Worm (Caenorhabditis elegans) whole organism, L4 larva: ENCODE data around the gene F58E6.5.
A peak's percentile ranks its signal among the peaks of the same experiment; 100 is the strongest.

ENCODE experiments used
- T26A8.4 ChIP-seq: fragments of 200-800 bp; sonication (Bioruptor generic); IDR thresholded peaks from 2 replicates; pipeline ENCODE4 v1.3.6; 2022; ENCODE audit warnings: missing genetic modification characterization, missing compliant biosample characterization
- Y48G9A.11 ChIP-seq: fragments of 200-800 bp; sonication (Bioruptor generic); IDR thresholded peaks from 2 replicates; pipeline ENCODE4 v1.3.6; 2022; ENCODE audit warnings: missing genetic modification reagents, missing genetic modification characterization, missing compliant biosample characterization
- Y75B8A.6 ChIP-seq: fragments of 200-800 bp; sonication (Bioruptor generic); IDR thresholded peaks from 2 replicates; pipeline ENCODE4 v1.3.6; 2022; ENCODE audit warnings: missing genetic modification reagents, missing genetic modification characterization, missing compliant biosample characterization
- ZK337.2 ChIP-seq: fragments of 200-800 bp; sonication (Bioruptor generic); IDR thresholded peaks from 2 replicates; pipeline ENCODE4 v1.3.6; 2022; ENCODE audit warnings: missing genetic modification reagents, missing genetic modification characterization, missing compliant biosample characterization
- aha-1 ChIP-seq: fragments of 150-350 bp; peaks from one replicate; lab custom pipeline; 2014; ENCODE audit warnings: missing biosample characterization, missing genetic modification characterization
- attf-4 ChIP-seq: sonication (generic microtip); optimal IDR thresholded peaks from 3 replicates; lab custom pipeline; 2017; ENCODE audit warnings: missing biosample characterization, missing genetic modification characterization
- ceh-32 ChIP-seq: sonication (generic microtip); optimal IDR thresholded peaks from 2 replicates; lab custom pipeline; 2016; ENCODE audit warnings: mild to moderate bottlenecking, missing genetic modification characterization, missing compliant biosample characterization; ENCODE audit not compliant: poor library complexity
- ceh-62 ChIP-seq: sonication (generic microtip); optimal IDR thresholded peaks from 2 replicates; lab custom pipeline; 2017; ENCODE audit warnings: missing biosample characterization, missing genetic modification characterization
- cey-2 ChIP-seq: sonication (generic microtip); optimal IDR thresholded peaks from 3 replicates; lab custom pipeline; 2017; ENCODE audit warnings: missing genetic modification characterization, mild to moderate bottlenecking, missing compliant biosample characterization, antibody characterized with exemption, borderline replicate concordance; ENCODE audit not compliant: insufficient read depth
- daf-16 ChIP-seq, 3 experiments: sonication (generic microtip); optimal IDR thresholded peaks; 2 replicates each; lab custom pipeline; 2016 to 2017; ENCODE audit warnings: missing genetic modification characterization in 3 of 3, missing genetic modification reagents in 3 of 3, mild to moderate bottlenecking in 2 of 3, missing compliant biosample characterization in 2 of 3, missing biosample characterization in 1 of 3, moderate library complexity in 1 of 3
- dmd-6 ChIP-seq: fragments of 200-800 bp; sonication (Bioruptor generic); IDR thresholded peaks from 2 replicates; pipeline ENCODE4 v1.3.6; 2022; ENCODE audit warnings: missing genetic modification reagents, missing genetic modification characterization, missing compliant biosample characterization
- dve-1 ChIP-seq: sonication (generic microtip); optimal IDR thresholded peaks from 2 replicates; lab custom pipeline; 2017; ENCODE audit warnings: antibody characterized with exemption, mild to moderate bottlenecking, missing genetic modification characterization, missing compliant biosample characterization; ENCODE audit not compliant: insufficient read depth
- gei-8 ChIP-seq: fragments of 200-800 bp; sonication (Bioruptor generic); optimal IDR thresholded peaks from 2 replicates; lab custom pipeline; 2018; ENCODE audit warnings: mild to moderate bottlenecking, missing genetic modification characterization, missing compliant biosample characterization
- hlh-11 ChIP-seq: fragments of 200-800 bp; sonication (Bioruptor generic); optimal IDR thresholded peaks from 2 replicates; lab custom pipeline; 2018; ENCODE audit warnings: mild to moderate bottlenecking, missing genetic modification characterization, missing compliant biosample characterization
- hlh-30 ChIP-seq: sonication (generic microtip); optimal IDR thresholded peaks from 2 replicates; lab custom pipeline; 2017; ENCODE audit warnings: antibody characterized with exemption, mild to moderate bottlenecking, missing genetic modification characterization, missing compliant biosample characterization; ENCODE audit not compliant: insufficient read depth
- jun-1 ChIP-seq: fragments of 150-350 bp; optimal IDR thresholded peaks from 2 replicates; lab custom pipeline; 2014; ENCODE audit warnings: missing biosample characterization, missing genetic modification reagents, missing genetic modification characterization
- madf-5 ChIP-seq, 2 experiments: fragments of 200-800 bp; sonication (Bioruptor generic); IDR thresholded peaks; 2 replicates each; pipeline ENCODE4 v1.3.6; 2022; ENCODE audit warnings: missing compliant biosample characterization in 2 of 2, missing genetic modification characterization in 2 of 2
- mdt-29 ChIP-seq: fragments of 200-800 bp; sonication (Bioruptor generic); IDR thresholded peaks from 2 replicates; pipeline ENCODE4 v1.3.6; 2022; ENCODE audit warnings: missing genetic modification reagents, missing genetic modification characterization, missing compliant biosample characterization
- mes-2 ChIP-seq: sonication (generic microtip); optimal IDR thresholded peaks from 2 replicates; lab custom pipeline; 2016; ENCODE audit warnings: missing genotype, mild to moderate bottlenecking, missing genetic modification characterization, missing compliant biosample characterization; ENCODE audit not compliant: poor library complexity, severe bottlenecking
- mxl-2 ChIP-seq: fragments of 200-800 bp; sonication (Bioruptor generic); conservative IDR thresholded peaks from 2 replicates; pipeline ENCODE4 v1.3.6; 2022; ENCODE audit warnings: missing genetic modification reagents, missing genetic modification characterization, missing compliant biosample characterization
- nhr-102 ChIP-seq: sonication (generic microtip); optimal IDR thresholded peaks from 2 replicates; lab custom pipeline; 2016; ENCODE audit warnings: mild to moderate bottlenecking, missing genetic modification characterization, moderate library complexity, missing compliant biosample characterization
- nhr-25 ChIP-seq: sonication (generic microtip); optimal IDR thresholded peaks from 2 replicates; lab custom pipeline; 2017; ENCODE audit warnings: missing genetic modification characterization, mild to moderate bottlenecking, missing compliant biosample characterization, antibody characterized with exemption, moderate library complexity, borderline replicate concordance; ENCODE audit not compliant: insufficient read depth
- nhr-28 ChIP-seq: fragments of 150-350 bp; optimal IDR thresholded peaks from 2 replicates; lab custom pipeline; 2014; ENCODE audit warnings: missing biosample characterization, missing genetic modification characterization
- nhr-42 ChIP-seq: fragments of 200-800 bp; sonication (Bioruptor generic); IDR thresholded peaks from 2 replicates; pipeline ENCODE4 v1.3.6; 2022; ENCODE audit warnings: missing genetic modification characterization, missing compliant biosample characterization
- php-3 ChIP-seq: fragments of 200-800 bp; sonication (Bioruptor generic); IDR thresholded peaks from 2 replicates; pipeline ENCODE4 v1.3.6; 2022; ENCODE audit warnings: missing genetic modification reagents, missing genetic modification characterization, missing compliant biosample characterization
- pqm-1 ChIP-seq: sonication (generic microtip); optimal IDR thresholded peaks from 2 replicates; lab custom pipeline; 2017; ENCODE audit warnings: missing biosample characterization, missing genetic modification characterization
- saeg-2 ChIP-seq: fragments of 200-800 bp; sonication (Bioruptor generic); IDR thresholded peaks from 2 replicates; pipeline ENCODE4 v1.3.6; 2022; ENCODE audit warnings: missing genetic modification reagents, missing genetic modification characterization, missing compliant biosample characterization
- skn-1 ChIP-seq: fragments of 150-350 bp; optimal IDR thresholded peaks from 2 replicates; lab custom pipeline; 2014; ENCODE audit warnings: missing biosample characterization, missing genetic modification characterization
- snpc-1.2 ChIP-seq: fragments of 200-800 bp; sonication (Bioruptor generic); IDR thresholded peaks from 2 replicates; pipeline ENCODE4 v1.3.6; 2022; ENCODE audit warnings: missing genetic modification reagents, missing genetic modification characterization, missing compliant biosample characterization
- unc-39 ChIP-seq: sonication (generic microtip); optimal IDR thresholded peaks from 2 replicates; lab custom pipeline; 2017; ENCODE audit warnings: missing biosample characterization, missing genetic modification characterization
- unc-62 ChIP-seq, 3 experiments: fragments of 150-350 bp in 1 of 3; sonication (generic microtip); optimal IDR thresholded peaks in 2 of 3; peaks in 1 of 3; 1 replicate in 1 of 3; 2 replicates in 2 of 3; lab custom pipeline; 2014 to 2017; ENCODE audit warnings: missing biosample characterization in 3 of 3, missing genetic modification characterization in 3 of 3, missing genetic modification reagents in 3 of 3, missing genotype in 1 of 3
- zag-1 ChIP-seq: fragments of 150-350 bp; optimal IDR thresholded peaks from 2 replicates; lab custom pipeline; 2014; ENCODE audit warnings: missing biosample characterization, missing genetic modification characterization
- zip-11 ChIP-seq: fragments of 200-800 bp; sonication (Bioruptor generic); IDR thresholded peaks from 2 replicates; pipeline ENCODE4 v1.3.6; 2022; ENCODE audit warnings: missing genetic modification characterization, missing compliant biosample characterization
- ztf-11 ChIP-seq: fragments of 150-350 bp; optimal IDR thresholded peaks from 2 replicates; lab custom pipeline; 2014; ENCODE audit warnings: missing biosample characterization, missing genetic modification characterization
- ztf-7 ChIP-seq: fragments of 150-350 bp; optimal IDR thresholded peaks from 2 replicates; lab custom pipeline; 2014; ENCODE audit warnings: missing biosample characterization, missing genetic modification characterization

The F58E6.5 gene

ce11 chrV:9729462-9730162 lies 24.7 kb downstream of the F58E6.5 start, which contains the start of the genes aagr-3 and drap-1 (continued):
- TF ChIP-seq madf-5 (GFP tag; IDR thresholded peaks at IDR 0.05; lab: Robert Waterston, UW) = no peak
- no peak for TF ChIP-seq gei-8 (GFP tag; lab: Kevin White, UChicago)
- no peak for TF ChIP-seq ceh-32 (tag; lab: Kevin White, UChicago)
- no peak for TF ChIP-seq snpc-1.2 (GFP tag; lab: Robert Waterston, UW)

- TF ChIP-seq mes-2 (tag; lab: Kevin White, UChicago) = no peak
- peak; percentile 29 for TF ChIP-seq nhr-28 (tag; lab: Kevin White, UChicago)
- TF ChIP-seq jun-1 (tag; lab: Kevin White, UChicago) = no peak
- TF ChIP-seq php-3 (GFP tag; lab: Robert Waterston, UW) = no peak
- TF ChIP-seq snpc-1.2 (GFP tag; lab: Robert Waterston, UW) = no peak
- peak; percentile 38 for TF ChIP-seq aha-1 (tag; lab: Kevin White, UChicago)
- TF ChIP-seq mxl-2 (GFP tag; lab: Robert Waterston, UW) = no peak
- no peak for TF ChIP-seq unc-62 (GFP tag; optimal IDR thresholded peaks at IDR 0.05 in 1 of 2; lab: Kevin White, UChicago)
- TF ChIP-seq unc-62 (tag; optimal IDR thresholded peaks at IDR 0.05; lab: Kevin White, UChicago) = no peak
- TF ChIP-seq saeg-2 (GFP tag; lab: Robert Waterston, UW) = no peak
- no peak for TF ChIP-seq ztf-11 (tag; lab: Kevin White, UChicago)
- no peak for TF ChIP-seq ceh-62 (tag; lab: Kevin White, UChicago)
- TF ChIP-seq dve-1 (tag; lab: Kevin White, UChicago) = peak; percentile 32
- no peak for TF ChIP-seq cey-2 (tag; lab: Kevin White, UChicago)
- no peak for TF ChIP-seq mdt-29 (GFP tag; lab: Robert Waterston, UW)
- TF ChIP-seq Y75B8A.6 (GFP tag; lab: Robert Waterston, UW) = no peak
- no peak for TF ChIP-seq T26A8.4 (GFP tag; lab: Robert Waterston, UW)
- no peak for TF ChIP-seq Y48G9A.11
- no peak for TF ChIP-seq skn-1 (tag; lab: Kevin White, UChicago)
- TF ChIP-seq daf-16 (GFP tag; optimal IDR thresholded peaks at IDR 0.05; lab: Kevin White, UChicago) = no peak
- peak; percentile 55 for TF ChIP-seq daf-16 (tag; optimal IDR thresholded peaks at IDR 0.05; lab: Kevin White, UChicago)
- TF ChIP-seq dmd-6 = peak; percentile 30; the same call in 1 of the 2 replicates
- no peak for TF ChIP-seq nhr-102 (tag; lab: Kevin White, UChicago)
- TF ChIP-seq ztf-7 (tag; lab: Kevin White, UChicago) = no peak
- no peak for TF ChIP-seq unc-39 (tag; lab: Kevin White, UChicago)
- TF ChIP-seq ceh-32 (tag; lab: Kevin White, UChicago) = no peak
- TF ChIP-seq zip-11 (GFP tag; lab: Robert Waterston, UW) = no peak
- peak; percentile 17 for TF ChIP-seq hlh-30
- TF ChIP-seq zag-1 (tag; lab: Kevin White, UChicago) = no peak
- TF ChIP-seq nhr-42 (GFP tag; lab: Robert Waterston, UW) = no peak
- TF ChIP-seq hlh-11 (tag; lab: Kevin White, UChicago) = peak; percentile 44
- TF ChIP-seq attf-4 (tag; lab: Kevin White, UChicago) = no peak
- TF ChIP-seq pqm-1 (tag; lab: Kevin White, UChicago) = peak; percentile 65
- no peak for TF ChIP-seq ZK337.2 (GFP tag; lab: Robert Waterston, UW)
- no peak for TF ChIP-seq nhr-25 (tag; lab: Kevin White, UChicago)
Observed at ce11 chrV:9725719-9726118, 28.6 kb downstream of the F58E6.5 start.
